Worm (Caenorhabditis elegans) whole organism, L2 larva: ENCODE data around the gene oac-4.

Experiments used
- C34F6.9 ChIP-seq: fragments of 150-350 bp; optimal IDR thresholded peaks from 2 replicates; lab custom pipeline; 2014; ENCODE audit warnings: missing biosample characterization, missing genetic modification characterization
- F13H6.1 ChIP-seq: sonication (generic microtip); optimal IDR thresholded peaks from 2 replicates; lab custom pipeline; 2016; ENCODE audit warnings: missing genetic modification characterization, missing compliant biosample characterization
- Y55F3AM.14 ChIP-seq: fragments of 200-800 bp; sonication (Bioruptor generic); optimal IDR thresholded peaks from 2 replicates; lab custom pipeline; 2018; ENCODE audit warnings: mild to moderate bottlenecking, missing genetic modification characterization, missing compliant biosample characterization
- ZK546.5 ChIP-seq: sonication (generic microtip); optimal IDR thresholded peaks from 2 replicates; lab custom pipeline; 2017; ENCODE audit warnings: missing biosample characterization, missing genetic modification characterization
- aly-2 ChIP-seq: fragments of 150-350 bp; optimal IDR thresholded peaks from 2 replicates; lab custom pipeline; 2014; ENCODE audit warnings: missing biosample characterization, missing genetic modification characterization
- ceh-16 ChIP-seq: fragments of 150-350 bp; optimal IDR thresholded peaks from 2 replicates; lab custom pipeline; 2014; ENCODE audit warnings: missing biosample characterization, missing genetic modification characterization
- ceh-82 ChIP-seq: fragments of 150-350 bp; optimal IDR thresholded peaks from 2 replicates; lab custom pipeline; 2014; ENCODE audit warnings: missing biosample characterization, missing genetic modification characterization
- egl-27 ChIP-seq: sonication (generic microtip); optimal IDR thresholded peaks from 3 replicates; lab custom pipeline; 2017; ENCODE audit warnings: missing biosample characterization, missing genetic modification reagents, missing genetic modification characterization
- elt-3 ChIP-seq: sonication (generic microtip); optimal IDR thresholded peaks from 2 replicates; lab custom pipeline; 2017; ENCODE audit warnings: missing biosample characterization, missing genetic modification characterization
- lin-13 ChIP-seq: fragments of 150-350 bp; optimal IDR thresholded peaks from 2 replicates; lab custom pipeline; 2014; ENCODE audit warnings: missing biosample characterization, missing genetic modification reagents, missing genetic modification characterization
- lin-39 ChIP-seq: fragments of 150-350 bp; optimal IDR thresholded peaks from 2 replicates; lab custom pipeline; 2014; ENCODE audit warnings: missing biosample characterization, missing genetic modification reagents, missing genetic modification characterization
- lsy-2 ChIP-seq, 2 experiments: fragments of 150-350 bp in 1 of 2; sonication (generic microtip) in 1 of 2; optimal IDR thresholded peaks; 2 replicates each; lab custom pipeline; 2014 to 2017; ENCODE audit warnings: missing biosample characterization in 2 of 2, missing genetic modification characterization in 2 of 2
- mab-5 ChIP-seq: fragments of 150-350 bp; optimal IDR thresholded peaks from 2 replicates; lab custom pipeline; 2014; ENCODE audit warnings: missing biosample characterization, missing genetic modification characterization
- mbf-1 ChIP-seq: sonication (generic microtip); optimal IDR thresholded peaks from 2 replicates; lab custom pipeline; 2017; ENCODE audit warnings: missing biosample characterization, missing genetic modification characterization
- nhr-11 ChIP-seq: fragments of 150-350 bp; optimal IDR thresholded peaks from 2 replicates; lab custom pipeline; 2014; ENCODE audit warnings: missing biosample characterization, missing genetic modification characterization
- nhr-12 ChIP-seq: fragments of 150-350 bp; optimal IDR thresholded peaks from 2 replicates; lab custom pipeline; 2014; ENCODE audit warnings: missing biosample characterization, missing genetic modification characterization
- nhr-129 ChIP-seq: fragments of 150-350 bp; optimal IDR thresholded peaks from 2 replicates; lab custom pipeline; 2014; ENCODE audit warnings: missing biosample characterization, missing genetic modification characterization
- nhr-21 ChIP-seq: fragments of 150-350 bp; optimal IDR thresholded peaks from 2 replicates; lab custom pipeline; 2014; ENCODE audit warnings: missing biosample characterization, missing genetic modification characterization
- nhr-23 ChIP-seq: fragments of 150-350 bp; optimal IDR thresholded peaks from 2 replicates; lab custom pipeline; 2014; ENCODE audit warnings: missing biosample characterization, missing genetic modification reagents, missing genetic modification characterization
- nhr-237 ChIP-seq: fragments of 150-350 bp; optimal IDR thresholded peaks from 2 replicates; lab custom pipeline; 2014; ENCODE audit warnings: missing biosample characterization, missing genetic modification characterization
- nhr-25 ChIP-seq: fragments of 150-350 bp; sonication (generic microtip); optimal IDR thresholded peaks from 3 replicates; lab custom pipeline; 2014; ENCODE audit warnings: missing biosample characterization, missing genetic modification characterization
- nhr-6 ChIP-seq: fragments of 150-350 bp; optimal IDR thresholded peaks from 2 replicates; lab custom pipeline; 2014; ENCODE audit warnings: missing biosample characterization, missing genetic modification characterization
- skn-1 ChIP-seq: sonication (generic microtip); optimal IDR thresholded peaks from 2 replicates; lab custom pipeline; 2017; ENCODE audit warnings: missing biosample characterization, missing genetic modification characterization
- sma-3 ChIP-seq: sonication (generic microtip); optimal IDR thresholded peaks from 2 replicates; lab custom pipeline; 2016; ENCODE audit warnings: missing genetic modification reagents, missing genetic modification characterization, missing compliant biosample characterization
- sma-9 ChIP-seq, 2 experiments: fragments of 150-350 bp in 1 of 2; sonication (generic microtip) in 1 of 2; optimal IDR thresholded peaks; 2 replicates each; lab custom pipeline; 2014 to 2016; ENCODE audit warnings: missing genetic modification characterization in 2 of 2, mild to moderate bottlenecking in 1 of 2, missing biosample characterization in 1 of 2, missing compliant biosample characterization in 1 of 2, missing genetic modification reagents in 1 of 2, moderate library complexity in 1 of 2
- snpc-4 ChIP-seq: fragments of 150-350 bp; optimal IDR thresholded peaks from 2 replicates; lab custom pipeline; 2014; ENCODE audit warnings: missing biosample characterization, missing genetic modification characterization
- unc-39 ChIP-seq: fragments of 150-350 bp; optimal IDR thresholded peaks from 2 replicates; lab custom pipeline; 2014; ENCODE audit warnings: missing biosample characterization, missing genetic modification characterization
- unc-55 ChIP-seq: fragments of 150-350 bp; sonication (generic microtip); optimal IDR thresholded peaks from 3 replicates; lab custom pipeline; 2014; ENCODE audit warnings: missing biosample characterization, missing genetic modification reagents, missing genetic modification characterization
- zag-1 ChIP-seq: fragments of 150-350 bp; optimal IDR thresholded peaks from 2 replicates; lab custom pipeline; 2014; ENCODE audit warnings: missing biosample characterization, missing genetic modification characterization
- ztf-1 ChIP-seq: fragments of 200-800 bp; sonication (Bioruptor generic); conservative IDR thresholded peaks from 2 replicates; pipeline ENCODE4 v1.3.6; 2022; ENCODE audit warnings: missing genetic modification characterization, missing compliant biosample characterization
- ztf-4 ChIP-seq: fragments of 150-350 bp; optimal IDR thresholded peaks from 2 replicates; lab custom pipeline; 2014; ENCODE audit warnings: missing biosample characterization, missing genetic modification characterization

Gene oac-4

DNA sequence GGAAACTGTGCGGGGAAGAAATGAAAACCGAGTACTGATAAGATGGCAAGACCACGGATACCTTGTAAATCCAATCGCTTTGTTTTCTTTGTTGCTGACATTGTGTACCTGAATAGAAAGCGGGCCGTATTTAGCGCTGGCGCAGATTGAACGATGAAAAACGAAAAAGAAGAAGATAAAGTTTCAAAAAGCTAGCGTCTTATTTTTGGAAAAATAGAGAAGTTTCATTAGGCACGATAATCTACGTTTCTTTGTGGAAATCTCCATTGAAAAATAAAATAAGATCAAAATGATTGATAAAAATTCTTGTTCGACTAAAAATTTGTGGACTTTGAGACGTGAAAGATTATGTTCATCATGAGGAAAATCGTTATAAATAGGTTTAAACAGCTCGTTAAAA is at the start of gene oac-4:
Gene oac-4, minus strand, starts transcription at position 101 of the 400 bp plus-strand sequence.
- no peak for TF ChIP-seq Y55F3AM.14 (GFP tag; lab: Kevin White, UChicago)
- TF ChIP-seq nhr-12, result no peak
- TF ChIP-seq lin-13 (GFP tag; lab: Kevin White, UChicago), result no peak
- TF ChIP-seq lin-39 (tag; lab: Kevin White, UChicago), result no peak
- no peak for TF ChIP-seq nhr-21 (tag; lab: Kevin White, UChicago)
- no peak for TF ChIP-seq F13H6.1 (tag; lab: Kevin White, UChicago)
- no peak for TF ChIP-seq ceh-82 (tag; lab: Kevin White, UChicago)
- no peak for TF ChIP-seq snpc-4 (tag; lab: Kevin White, UChicago)
- TF ChIP-seq ztf-1 (GFP tag; lab: Robert Waterston, UW), result no peak
- no peak for TF ChIP-seq ceh-16 (tag; lab: Kevin White, UChicago)

DNA sequence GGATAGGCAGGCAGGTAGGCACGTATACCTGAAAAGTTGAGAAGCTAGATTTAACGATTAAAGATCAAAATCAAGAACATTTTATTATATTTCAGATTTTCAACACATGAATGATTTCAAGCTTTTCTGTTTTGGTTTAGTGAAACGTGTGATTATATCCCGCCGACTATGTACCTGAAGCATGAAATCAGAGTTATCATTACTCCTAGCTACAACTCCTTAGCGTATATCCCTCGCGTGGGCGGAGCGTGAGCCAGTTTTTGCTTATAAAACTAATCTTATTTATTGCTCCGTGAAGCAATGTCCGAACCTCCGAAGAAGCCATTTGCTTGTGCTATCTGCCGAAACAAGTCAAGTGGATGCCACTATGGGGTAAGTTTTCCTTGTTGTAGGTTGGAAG is 44.1 kb upstream of the oac-4 start, which contains the start of gene nhr-166:
Gene nhr-166, plus strand, starts transcription at position 301 of the 400 bp plus-strand sequence.
- TF ChIP-seq F13H6.1 (tag; lab: Kevin White, UChicago), result no peak
- TF ChIP-seq ztf-1 (GFP tag; lab: Robert Waterston, UW), result no peak
- no peak for TF ChIP-seq C34F6.9 (tag; lab: Kevin White, UChicago)
- no peak for TF ChIP-seq sma-9 (GFP tag; optimal IDR thresholded peaks at IDR 0.05; lab: Kevin White, UChicago)
- TF ChIP-seq sma-9 (tag; optimal IDR thresholded peaks at IDR 0.05; lab: Kevin White, UChicago), result no peak
- TF ChIP-seq ceh-16 (tag; lab: Kevin White, UChicago), result no peak
- no peak for TF ChIP-seq ztf-4 (tag; lab: Kevin White, UChicago)
- no peak for TF ChIP-seq nhr-25
- no peak for TF ChIP-seq unc-55
- no peak for TF ChIP-seq nhr-11 (tag; lab: Kevin White, UChicago)
- no peak for TF ChIP-seq unc-39 (tag; lab: Kevin White, UChicago)
- TF ChIP-seq nhr-21 (tag; lab: Kevin White, UChicago), result no peak
- TF ChIP-seq lin-13 (GFP tag; lab: Kevin White, UChicago), result no peak
- TF ChIP-seq elt-3 (tag; lab: Kevin White, UChicago), result no peak
- TF ChIP-seq nhr-129, result no peak
- TF ChIP-seq nhr-12, result no peak
- no peak for TF ChIP-seq zag-1 (tag; lab: Kevin White, UChicago)
- TF ChIP-seq nhr-6 (tag; lab: Kevin White, UChicago), result no peak
- no peak for TF ChIP-seq ZK546.5 (tag; lab: Kevin White, UChicago)
- TF ChIP-seq mbf-1 (tag; lab: Kevin White, UChicago), result no peak

DNA sequence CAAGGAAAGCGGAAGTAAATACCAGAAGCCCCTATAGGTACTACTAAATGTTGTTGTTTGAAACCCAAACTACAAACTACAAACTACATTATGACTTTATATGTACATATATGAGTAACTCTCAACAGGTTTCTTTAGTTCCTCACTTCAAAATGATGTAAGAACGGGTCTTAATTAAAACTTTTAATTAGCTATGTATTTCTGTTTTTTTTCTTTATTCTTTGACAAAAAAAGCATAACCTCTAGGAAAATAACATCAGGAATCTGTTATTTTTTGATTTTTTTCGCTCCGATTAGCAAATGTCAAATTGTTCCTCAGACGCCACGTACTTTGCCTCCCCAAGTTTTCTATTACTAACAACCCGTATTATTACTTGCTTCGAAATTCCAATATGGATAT is 42.5 kb upstream of the oac-4 start, which contains the start of gene srh-250:
Gene srh-250, plus strand, starts transcription at position 301 of the 400 bp plus-strand sequence.
- TF ChIP-seq mab-5 (tag; lab: Kevin White, UChicago), result no peak

DNA sequence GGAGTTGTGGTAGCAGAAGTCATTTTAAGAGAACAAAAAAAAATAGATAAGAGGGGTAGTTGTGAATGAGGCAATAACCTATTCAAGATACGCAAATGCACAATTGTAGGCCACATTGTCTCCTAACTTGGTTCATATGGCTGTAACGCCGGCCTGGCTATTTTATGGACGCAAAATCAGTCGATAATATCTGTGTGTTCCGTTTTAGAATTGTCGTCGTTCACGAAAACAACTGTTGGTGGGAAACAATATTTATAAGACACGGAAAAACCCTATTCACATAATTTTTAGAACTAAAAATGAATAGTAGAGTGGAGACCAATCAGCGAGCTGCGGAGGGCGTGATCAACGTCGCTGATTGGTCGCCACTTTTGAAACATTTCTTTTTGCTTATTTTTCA is 42.1 kb upstream of the oac-4 start, which contains the start of gene sdz-7:
Gene sdz-7, minus strand, starts transcription at position 101 of the 400 bp plus-strand sequence.
- TF ChIP-seq lin-13 (GFP tag; lab: Kevin White, UChicago) (no peak), ceh-16 (tag; lab: Kevin White, UChicago) (no peak)

DNA sequence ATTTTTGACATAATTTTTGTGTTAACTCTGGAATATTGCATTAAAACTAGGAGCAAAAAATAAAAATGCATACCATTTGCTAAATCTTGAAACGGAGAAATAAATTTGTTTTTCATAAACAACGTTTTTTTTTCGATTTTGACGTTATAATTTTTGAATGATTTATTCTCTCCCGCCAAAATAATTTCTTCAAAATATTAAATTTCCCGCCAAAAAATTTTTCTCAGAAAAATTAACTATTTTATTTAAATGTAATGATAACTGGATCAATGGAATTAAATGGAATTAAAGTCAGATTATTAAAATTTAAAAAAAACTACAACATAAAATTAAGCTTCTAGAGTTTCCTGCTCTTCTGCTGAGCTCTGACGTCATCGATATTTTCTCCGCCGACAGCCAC is 41.3 kb upstream of the oac-4 start, which contains the start of gene nep-3:
Gene nep-3, minus strand, starts transcription at position 101 of the 400 bp plus-strand sequence.
- TF ChIP-seq ztf-1 (GFP tag; lab: Robert Waterston, UW) (no peak), egl-27 (tag; lab: Kevin White, UChicago) (no peak), skn-1 (no peak), nhr-6 (tag; lab: Kevin White, UChicago) (no peak), mab-5 (tag; lab: Kevin White, UChicago) (no peak), snpc-4 (tag; lab: Kevin White, UChicago) (no peak), sma-3 (GFP tag; lab: Kevin White, UChicago) (no peak), C34F6.9 (tag; lab: Kevin White, UChicago) (no peak), elt-3 (tag; lab: Kevin White, UChicago) (no peak), aly-2 (tag; lab: Kevin White, UChicago) (no peak), lin-39 (tag; lab: Kevin White, UChicago) (no peak), lsy-2 (tag; optimal IDR thresholded peaks at IDR 0.05; lab: Kevin White, UChicago) (no peak), nhr-237 (tag; lab: Kevin White, UChicago) (no peak), ceh-16 (tag; lab: Kevin White, UChicago) (no peak), zag-1 (tag; lab: Kevin White, UChicago) (no peak), nhr-129 (no peak), F13H6.1 (tag; lab: Kevin White, UChicago) (no peak), nhr-23 (tag; lab: Kevin White, UChicago) (no peak), nhr-25 (no peak), sma-9 (GFP tag; optimal IDR thresholded peaks at IDR 0.05; lab: Kevin White, UChicago) (no peak), sma-9 (tag; optimal IDR thresholded peaks at IDR 0.05; lab: Kevin White, UChicago) (no peak)
